Worm (Caenorhabditis elegans): ENCODE results near the gene vps-37.

- TF ChIP-seq unc-62 (GFP tag; optimal IDR thresholded peaks at IDR 0.05) (no peak), unc-39 (tag; optimal IDR thresholded peaks at IDR 0.05) (no peak), sptf-1 (tag; optimal IDR thresholded peaks at IDR 0.05) (no peak), mep-1 (tag; optimal IDR thresholded peaks at IDR 0.05) (no peak), hlh-1 (tag; optimal IDR thresholded peaks at IDR 0.05) (no peak), elt-1 (tag; optimal IDR thresholded peaks at IDR 0.05; ENCODE audit: borderline replicate concordance, insufficient read depth) (no peak), snpc-4 (tag; optimal IDR thresholded peaks at IDR 0.05) (no peak), nhr-76 (tag; optimal IDR thresholded peaks at IDR 0.05) (no peak), ces-1 (GFP tag; optimal IDR thresholded peaks at IDR 0.05) (no peak)
These were observed 20.6 kb downstream of the vps-37 start, which contains the start of gene lrpc-1 for ce11 chrV:5613109-5613508.

All from whole organism, mixed stage, embryonic.